Fruit fly (Drosophila melanogaster): ENCODE data around the gene ctp.

- no peak for TF ChIP-seq caup (GFP tag; optimal IDR thresholded peaks at IDR 0.05; ENCODE audit: severe bottlenecking)
- TF ChIP-seq CG11560 (tag; IDR thresholded peaks at IDR 0.05): no peak
- TF ChIP-seq CG11398 (GFP tag; optimal IDR thresholded peaks at IDR 0.05): no peak
- no peak for TF ChIP-seq Ravus (GFP tag; IDR thresholded peaks at IDR 0.05)
- TF ChIP-seq ttk (GFP tag; IDR thresholded peaks at IDR 0.05): no peak
- no peak for TF ChIP-seq CG8765 (GFP tag; IDR thresholded peaks at IDR 0.05)
- no peak for TF ChIP-seq danr (GFP tag; IDR thresholded peaks at IDR 0.05)
- TF ChIP-seq crol (GFP tag; IDR thresholded peaks at IDR 0.05): peak; percentile 95
- TF ChIP-seq Lpt (GFP tag; optimal IDR thresholded peaks at IDR 0.05): no peak
- no peak for TF ChIP-seq CG4854 (GFP tag; optimal IDR thresholded peaks at IDR 0.05)
Observed at dm6 chrX:4678146-4678912, 9.3 kb upstream of the ctp start.
